Worm (Caenorhabditis elegans): Measurements from ENCODE around the gene C18H7.6.

DNA sequence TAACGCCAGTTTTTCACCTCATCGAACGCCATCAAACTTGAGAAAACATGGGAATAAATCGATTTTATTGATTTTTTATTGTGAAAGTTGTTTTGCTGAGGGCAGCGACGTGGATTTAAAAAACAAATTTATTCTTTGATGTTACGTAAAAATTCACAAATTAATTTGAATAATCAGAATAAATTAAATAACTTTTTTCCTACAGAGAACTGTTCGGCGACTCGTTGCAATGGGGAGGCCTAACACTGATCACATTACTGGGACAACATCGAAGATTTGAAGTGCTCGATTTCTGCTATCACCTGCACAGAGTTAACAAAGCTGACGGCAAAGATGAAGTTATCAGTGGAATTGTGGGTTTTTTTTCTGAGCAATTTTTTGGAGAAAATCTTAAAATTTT is 10.2 kb downstream of the C18H7.6 start, which contains the start of gene F56A11.6:
- TF ChIP-seq nhr-11 (tag; optimal IDR thresholded peaks at IDR 0.05) (no peak), tbx-2 (tag; optimal IDR thresholded peaks at IDR 0.05) (no peak), T23F11.4 (GFP tag; optimal IDR thresholded peaks at IDR 0.05) (no peak), pros-1 (tag; optimal IDR thresholded peaks at IDR 0.05) (no peak), ama-1 (optimal IDR thresholded peaks at IDR 0.05) (no peak), eyg-1 (tag; optimal IDR thresholded peaks at IDR 0.05) (no peak)

Measured in whole organism, late embryonic.